Worm (Caenorhabditis elegans) whole organism, early embryonic: ENCODE data around the gene rpn-1.

Experiments
- B0310.2 ChIP-seq: sonication (generic microtip); optimal IDR thresholded peaks from 2 replicates; lab custom pipeline; 2016; ENCODE audit warnings: mild to moderate bottlenecking, missing genetic modification characterization, missing compliant biosample characterization
- F13C5.2 ChIP-seq: sonication (generic microtip); optimal IDR thresholded peaks from 2 replicates; lab custom pipeline; 2017; ENCODE audit warnings: mild to moderate bottlenecking, missing genetic modification characterization, inconsistent platforms, missing compliant biosample characterization
- aly-1 ChIP-seq: sonication (generic microtip); optimal IDR thresholded peaks from 2 replicates; lab custom pipeline; 2016; ENCODE audit warnings: missing genetic modification characterization, missing compliant biosample characterization
- ama-1 ChIP-seq: fragments of 150-350 bp; optimal IDR thresholded peaks from 2 replicates; lab custom pipeline; 2014
- ceh-13 ChIP-seq: fragments of 200-800 bp; sonication (Bioruptor generic); optimal IDR thresholded peaks from 2 replicates; lab custom pipeline; 2018; ENCODE audit warnings: mild to moderate bottlenecking, missing genetic modification characterization, missing compliant biosample characterization
- ceh-36 ChIP-seq: sonication (generic microtip); optimal IDR thresholded peaks from 2 replicates; lab custom pipeline; 2016; ENCODE audit warnings: missing genetic modification characterization, inconsistent platforms, missing compliant biosample characterization
- ets-7 ChIP-seq: sonication (generic microtip); optimal IDR thresholded peaks from 2 replicates; lab custom pipeline; 2016; ENCODE audit warnings: missing genotype, missing genetic modification characterization, missing compliant biosample characterization
- flt-1 ChIP-seq: fragments of 200-800 bp; sonication (Bioruptor generic); IDR thresholded peaks from 2 replicates; pipeline ENCODE4 v1.3.6; 2022; ENCODE audit warnings: missing genetic modification characterization, missing compliant biosample characterization
- hmbx-1 ChIP-seq: sonication (generic microtip); optimal IDR thresholded peaks from 2 replicates; lab custom pipeline; 2016; ENCODE audit warnings: mild to moderate bottlenecking, missing genetic modification characterization, missing compliant biosample characterization
- hmg-4 ChIP-seq: fragments of 200-800 bp; sonication (Bioruptor generic); optimal IDR thresholded peaks from 2 replicates; lab custom pipeline; 2018; ENCODE audit warnings: mild to moderate bottlenecking, missing genetic modification characterization, missing compliant biosample characterization
- hnd-1 ChIP-seq: sonication (generic microtip); optimal IDR thresholded peaks from 2 replicates; lab custom pipeline; 2016; ENCODE audit warnings: missing genetic modification characterization, missing compliant biosample characterization
- pes-1 ChIP-seq: fragments of 200-800 bp; sonication (Bioruptor generic); IDR thresholded peaks from 2 replicates; pipeline ENCODE4 v1.3.6; 2022; ENCODE audit warnings: missing genetic modification reagents, missing genetic modification characterization, missing compliant biosample characterization
- scrt-1 ChIP-seq: fragments of 200-800 bp; sonication (Bioruptor generic); IDR thresholded peaks from 2 replicates; pipeline ENCODE4 v1.3.6; 2022; ENCODE audit warnings: missing genetic modification characterization, missing compliant biosample characterization
- sea-1 ChIP-seq: fragments of 200-800 bp; sonication (Bioruptor generic); conservative IDR thresholded peaks from 2 replicates; pipeline ENCODE4 v1.3.6; 2022; ENCODE audit warnings: missing genetic modification characterization, missing compliant biosample characterization
- tbx-11 ChIP-seq: fragments of 200-800 bp; sonication (Bioruptor generic); IDR thresholded peaks from 2 replicates; pipeline ENCODE4 v1.3.6; 2022; ENCODE audit warnings: missing genetic modification characterization, missing compliant biosample characterization
- tbx-37 ChIP-seq: fragments of 200-800 bp; sonication (Bioruptor generic); conservative IDR thresholded peaks from 2 replicates; pipeline ENCODE4 v1.3.6; 2022; ENCODE audit warnings: missing genetic modification reagents, missing genetic modification characterization, missing compliant biosample characterization
- tra-4 ChIP-seq: sonication (generic microtip); optimal IDR thresholded peaks from 2 replicates; lab custom pipeline; 2017; ENCODE audit warnings: missing genetic modification characterization, missing compliant biosample characterization

The rpn-1 gene

DNA sequence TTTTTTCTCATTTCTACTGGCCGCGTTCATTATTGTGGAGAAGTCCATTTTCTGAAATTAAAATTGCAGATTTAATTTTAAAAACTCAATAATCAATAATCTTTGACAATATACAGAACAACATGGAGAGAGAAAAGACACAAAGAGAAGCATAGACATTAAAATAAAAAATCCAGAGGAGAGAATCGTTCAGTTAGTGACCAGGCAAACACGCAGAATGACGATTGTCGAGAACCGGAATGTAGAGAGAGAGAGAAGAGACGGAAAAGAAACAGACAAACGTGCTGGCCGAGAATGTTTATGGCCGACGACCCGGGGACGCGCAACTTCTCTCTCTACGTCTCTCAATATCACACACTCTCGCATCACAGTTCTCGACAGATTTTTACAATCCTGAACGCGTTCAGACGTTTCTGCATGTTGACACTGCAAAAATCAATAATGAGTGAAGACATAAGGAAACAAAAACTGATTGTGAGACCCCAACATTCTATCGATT lies 22.1 kb downstream of the rpn-1 start, which contains the start of the genes T05A12.3 and T05A12.4:
TSS of gene T05A12.3 (minus strand) at position 51 of the 499 bp plus-strand sequence.
TSS of gene T05A12.4 (plus strand) at position 348 of the 499 bp plus-strand sequence.
- TF ChIP-seq hnd-1: no peak
- TF ChIP-seq ets-7 (tag; lab: Kevin White, UChicago): peak; percentile 35
- TF ChIP-seq tbx-11 (GFP tag; lab: Robert Waterston, UW): no peak
- TF ChIP-seq tbx-37 (GFP tag; lab: Robert Waterston, UW): peak; percentile 55; the same call in 1 of the 2 replicates
- TF ChIP-seq scrt-1 (GFP tag; lab: Robert Waterston, UW): no peak
- no peak for TF ChIP-seq ceh-36 (tag; lab: Kevin White, UChicago)

DNA sequence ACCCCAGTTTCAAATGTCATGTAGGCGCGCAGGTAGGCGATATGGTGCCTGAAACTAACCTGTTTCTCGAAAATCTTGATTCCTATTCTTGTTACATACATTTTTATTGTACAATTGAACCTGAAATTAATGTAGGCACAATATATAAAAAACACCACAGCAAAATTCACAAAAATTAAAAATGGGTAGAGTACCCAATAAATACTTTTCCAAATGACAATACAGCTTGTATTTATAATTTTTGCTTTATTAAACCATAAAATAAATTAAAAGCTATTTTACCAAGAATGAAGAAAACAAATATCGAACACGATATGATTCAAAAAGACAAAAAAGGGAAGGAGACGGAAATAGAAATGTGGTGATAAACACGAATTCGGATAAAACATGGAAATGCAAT lies 26.4 kb downstream of the rpn-1 start, which contains the start of gene tre-2:
TSS of gene tre-2 (minus strand) at position 101 of the 400 bp plus-strand sequence.
- TF ChIP-seq scrt-1 (GFP tag; lab: Robert Waterston, UW) (no peak), hmg-4 (GFP tag; lab: Kevin White, UChicago) (no peak), pes-1 (GFP tag; lab: Robert Waterston, UW) (no peak)

DNA sequence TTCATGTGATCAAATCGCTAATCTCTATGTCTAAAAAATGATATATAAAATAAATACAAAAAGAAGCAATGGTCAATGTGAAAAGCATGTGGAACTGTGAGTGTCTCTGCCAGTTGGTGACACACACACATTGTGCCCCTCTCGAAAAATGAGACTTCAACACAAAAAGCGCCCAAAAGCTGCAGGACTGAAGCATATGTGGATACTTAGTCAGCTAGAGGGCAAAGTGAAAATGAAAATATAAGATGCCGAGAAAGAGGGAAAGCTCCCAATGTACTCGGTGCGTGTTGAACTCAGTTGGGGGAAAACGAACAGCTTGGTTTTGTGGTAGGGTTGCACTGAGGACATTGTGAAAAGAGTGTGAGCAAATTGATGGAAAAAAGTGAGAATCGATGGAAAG lies 28.5 kb downstream of the rpn-1 start:
- TF ChIP-seq pes-1 (GFP tag; lab: Robert Waterston, UW): no peak
- no peak for TF ChIP-seq hmg-4 (GFP tag; lab: Kevin White, UChicago)
- TF ChIP-seq hmbx-1 (tag; lab: Kevin White, UChicago): no peak
- TF ChIP-seq sea-1: no peak
- TF ChIP-seq tbx-37 (GFP tag; lab: Robert Waterston, UW): no peak
- no peak for TF ChIP-seq tbx-11 (GFP tag; lab: Robert Waterston, UW)
- TF ChIP-seq B0310.2 (tag; lab: Kevin White, UChicago): no peak
- no peak for TF ChIP-seq tra-4 (tag; lab: Kevin White, UChicago)
- TF ChIP-seq ceh-13 (GFP tag; lab: Kevin White, UChicago): no peak
- no peak for TF ChIP-seq F13C5.2
- TF ChIP-seq ets-7 (tag; lab: Kevin White, UChicago): no peak
- TF ChIP-seq scrt-1 (GFP tag; lab: Robert Waterston, UW): no peak
- no peak for TF ChIP-seq flt-1 (GFP tag; lab: Robert Waterston, UW)
- no peak for TF ChIP-seq aly-1 (tag; lab: Kevin White, UChicago)
- no peak for TF ChIP-seq hnd-1
- no peak for TF ChIP-seq ama-1 (lab: Kevin White, UChicago)
- no peak for TF ChIP-seq ceh-36 (tag; lab: Kevin White, UChicago)

DNA sequence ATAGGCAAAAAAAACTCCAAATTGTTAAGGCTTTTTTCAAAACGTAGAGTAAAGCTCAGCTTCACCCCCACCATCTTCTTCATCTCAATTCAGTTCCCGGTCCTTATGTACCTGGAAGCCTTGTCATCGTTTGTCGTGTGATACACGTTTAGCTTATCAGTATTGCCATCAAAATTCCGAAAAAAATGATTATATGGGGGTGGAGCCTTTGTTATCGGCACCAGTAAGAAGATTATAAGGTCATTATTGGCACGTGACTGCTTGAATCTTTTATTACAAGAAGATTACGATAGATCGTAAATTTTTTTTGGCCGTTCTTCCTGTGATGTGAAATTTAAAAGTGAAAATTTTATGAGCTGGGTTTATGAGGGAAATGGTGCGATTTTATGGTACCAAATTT lies 29.3 kb downstream of the rpn-1 start:
- no peak for TF ChIP-seq F13C5.2
- no peak for TF ChIP-seq ceh-13 (GFP tag; lab: Kevin White, UChicago)
- no peak for TF ChIP-seq scrt-1 (GFP tag; lab: Robert Waterston, UW)
- TF ChIP-seq tbx-11 (GFP tag; lab: Robert Waterston, UW): no peak
- no peak for TF ChIP-seq ama-1 (lab: Kevin White, UChicago)
- no peak for TF ChIP-seq ets-7 (tag; lab: Kevin White, UChicago)
- TF ChIP-seq ceh-36 (tag; lab: Kevin White, UChicago): no peak
- TF ChIP-seq tbx-37 (GFP tag; lab: Robert Waterston, UW): no peak
- no peak for TF ChIP-seq pes-1 (GFP tag; lab: Robert Waterston, UW)

DNA sequence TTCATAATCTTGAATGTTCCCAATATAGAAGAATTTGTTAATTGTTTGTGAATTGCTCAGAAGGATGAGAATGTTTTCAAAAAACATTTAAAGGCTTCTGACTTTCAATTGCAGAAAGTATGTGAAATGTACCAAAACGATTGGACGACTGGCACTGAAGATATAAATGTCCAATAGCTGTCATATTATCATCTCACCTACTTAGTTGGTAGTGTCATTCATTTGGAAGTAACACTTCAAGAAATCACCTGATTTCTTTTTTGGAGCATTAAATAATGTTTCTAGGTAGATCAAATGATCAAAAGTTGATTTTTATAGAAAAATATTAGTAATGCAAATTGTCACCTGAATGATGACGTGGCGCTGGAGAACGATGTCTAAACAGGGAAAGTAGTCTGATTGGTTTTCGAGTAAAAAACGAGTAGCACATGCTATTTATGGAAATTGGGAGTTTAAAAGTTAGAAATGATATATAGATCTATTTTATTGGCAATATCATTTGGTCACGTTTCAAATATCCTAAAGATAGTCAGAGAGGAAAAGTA lies 30.0 kb downstream of the rpn-1 start:
- no peak for TF ChIP-seq pes-1 (GFP tag; lab: Robert Waterston, UW)
- no peak for TF ChIP-seq hnd-1
- no peak for TF ChIP-seq tbx-11 (GFP tag; lab: Robert Waterston, UW)
- no peak for TF ChIP-seq scrt-1 (GFP tag; lab: Robert Waterston, UW)
- TF ChIP-seq ets-7 (tag; lab: Kevin White, UChicago): no peak
- no peak for TF ChIP-seq ceh-36 (tag; lab: Kevin White, UChicago)
- TF ChIP-seq ceh-13 (GFP tag; lab: Kevin White, UChicago): no peak
- TF ChIP-seq ama-1 (lab: Kevin White, UChicago): no peak
- TF ChIP-seq aly-1 (tag; lab: Kevin White, UChicago): no peak
- TF ChIP-seq flt-1 (GFP tag; lab: Robert Waterston, UW): no peak
- no peak for TF ChIP-seq B0310.2 (tag; lab: Kevin White, UChicago)
- TF ChIP-seq hmg-4 (GFP tag; lab: Kevin White, UChicago): no peak
- TF ChIP-seq hmbx-1 (tag; lab: Kevin White, UChicago): no peak
- TF ChIP-seq tra-4 (tag; lab: Kevin White, UChicago): no peak
- no peak for TF ChIP-seq tbx-37 (GFP tag; lab: Robert Waterston, UW)
- TF ChIP-seq F13C5.2: no peak
- no peak for TF ChIP-seq sea-1

DNA sequence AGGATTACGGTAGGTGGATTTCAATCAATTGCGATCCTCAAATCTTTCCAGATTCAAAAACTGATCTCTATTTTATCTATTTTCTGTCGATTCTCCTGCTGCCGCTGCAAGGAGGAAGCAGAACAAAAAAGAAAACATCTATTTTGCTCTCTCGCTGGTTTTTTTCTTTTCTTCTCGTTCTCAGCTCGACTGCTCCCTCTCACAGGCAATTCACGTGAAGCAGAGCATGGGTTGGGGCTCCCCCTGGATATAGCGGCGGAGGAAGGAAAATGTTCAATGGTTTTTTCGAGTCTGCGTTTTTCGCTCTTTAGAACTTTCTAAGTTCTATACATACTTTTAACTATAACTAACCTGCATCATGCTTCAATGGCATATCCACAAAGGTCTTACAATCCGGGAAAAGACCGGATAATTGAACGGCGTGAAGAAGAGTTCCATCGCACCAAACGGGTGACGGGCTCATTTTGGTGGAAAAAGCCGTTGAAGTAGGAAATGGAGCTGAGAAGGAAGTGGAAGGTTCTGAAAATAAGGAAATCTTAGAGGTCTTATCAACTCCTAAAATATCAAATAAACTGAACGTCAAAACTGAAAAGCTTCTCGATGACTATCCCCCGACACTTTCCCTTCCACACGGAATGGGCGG lies 30.7 kb downstream of the rpn-1 start:
- TF ChIP-seq ceh-13 (GFP tag; lab: Kevin White, UChicago) (no peak), pes-1 (GFP tag; lab: Robert Waterston, UW) (no peak), scrt-1 (GFP tag; lab: Robert Waterston, UW) (no peak), tbx-37 (GFP tag; lab: Robert Waterston, UW) (no peak), hmbx-1 (tag; lab: Kevin White, UChicago) (no peak), B0310.2 (tag; lab: Kevin White, UChicago) (no peak), flt-1 (GFP tag; lab: Robert Waterston, UW) (no peak), sea-1 (no peak), tra-4 (tag; lab: Kevin White, UChicago) (no peak), ceh-36 (tag; lab: Kevin White, UChicago) (no peak), tbx-11 (GFP tag; lab: Robert Waterston, UW) (no peak), ama-1 (lab: Kevin White, UChicago) (no peak), ets-7 (tag; lab: Kevin White, UChicago) (no peak), hnd-1 (no peak), hmg-4 (GFP tag; lab: Kevin White, UChicago) (no peak), F13C5.2 (no peak), aly-1 (tag; lab: Kevin White, UChicago) (no peak)
